Worm (Caenorhabditis elegans) whole organism, young adult: ENCODE results near the gene C03G6.21.

Experiments
- F10E7.11 ChIP-seq: sonication (generic microtip); optimal IDR thresholded peaks from 2 replicates; lab custom pipeline; 2017; ENCODE audit warnings: mild to moderate bottlenecking, missing genetic modification characterization, moderate library complexity, missing compliant biosample characterization
- F22D6.2 ChIP-seq: sonication (generic microtip); optimal IDR thresholded peaks from 2 replicates; lab custom pipeline; 2016; ENCODE audit warnings: mild to moderate bottlenecking, missing genetic modification characterization, missing compliant biosample characterization
- K12H6.12 ChIP-seq: fragments of 200-800 bp; sonication (Bioruptor generic); optimal IDR thresholded peaks from 2 replicates; lab custom pipeline; 2018; ENCODE audit warnings: mild to moderate bottlenecking, missing genetic modification characterization, missing compliant biosample characterization
- T26A5.8 ChIP-seq: sonication (generic microtip); optimal IDR thresholded peaks from 2 replicates; lab custom pipeline; 2016; ENCODE audit warnings: missing genetic modification characterization, missing compliant biosample characterization
- akir-1 ChIP-seq: fragments of 200-800 bp; sonication (Bioruptor generic); optimal IDR thresholded peaks from 2 replicates; lab custom pipeline; 2018; ENCODE audit warnings: mild to moderate bottlenecking, missing genetic modification characterization, moderate library complexity, missing compliant biosample characterization
- ceh-100 ChIP-seq: fragments of 200-800 bp; sonication (Bioruptor generic); IDR thresholded peaks from 2 replicates; pipeline ENCODE4 v1.3.6; 2022; ENCODE audit warnings: missing genetic modification reagents, missing genetic modification characterization, missing compliant biosample characterization
- egl-18 ChIP-seq: fragments of 200-800 bp; sonication (Bioruptor generic); IDR thresholded peaks from 2 replicates; pipeline ENCODE4 v1.3.6; 2022; ENCODE audit warnings: missing genetic modification reagents, missing genetic modification characterization, missing compliant biosample characterization
- egl-44 ChIP-seq: fragments of 200-800 bp; sonication (Bioruptor generic); IDR thresholded peaks from 2 replicates; pipeline ENCODE4 v1.3.6; 2022; ENCODE audit warnings: missing genetic modification reagents, missing genetic modification characterization, missing compliant biosample characterization
- fkh-3 ChIP-seq: sonication (generic microtip); optimal IDR thresholded peaks from 2 replicates; lab custom pipeline; 2016; ENCODE audit warnings: mild to moderate bottlenecking, missing genetic modification characterization, missing compliant biosample characterization
- lin-40 ChIP-seq: sonication (generic microtip); optimal IDR thresholded peaks from 2 replicates; lab custom pipeline; 2016; ENCODE audit warnings: missing genetic modification characterization, mild to moderate bottlenecking, missing compliant biosample characterization, missing genotype, missing genetic modification reagents
- lir-1 ChIP-seq: fragments of 200-800 bp; sonication (Bioruptor generic); conservative IDR thresholded peaks from 2 replicates; pipeline ENCODE4 v1.3.6; 2022; ENCODE audit warnings: missing genetic modification reagents, missing genetic modification characterization, missing compliant biosample characterization
- snpc-1.3 ChIP-seq: sonication (generic microtip); optimal IDR thresholded peaks from 2 replicates; lab custom pipeline; 2017; ENCODE audit warnings: missing genetic modification characterization, mild to moderate bottlenecking, missing compliant biosample characterization, antibody characterized with exemption, moderate library complexity, missing genotype, missing genetic modification reagents; ENCODE audit not compliant: insufficient read depth
- snpc-4 ChIP-seq, 5 experiments: fragments of 150-350 bp in 1 of 5; sonication (generic microtip) in 4 of 5; optimal IDR thresholded peaks; 2 replicates each; lab custom pipeline; 2014 to 2018; ENCODE audit warnings: missing genetic modification characterization in 5 of 5, missing biosample characterization in 3 of 5, antibody characterized with exemption in 2 of 5, mild to moderate bottlenecking in 2 of 5, missing compliant biosample characterization in 2 of 5, missing genotype in 2 of 5, moderate library complexity in 2 of 5, missing genetic modification reagents in 1 of 5
- somi-1 ChIP-seq: fragments of 200-800 bp; sonication (Bioruptor generic); optimal IDR thresholded peaks from 2 replicates; lab custom pipeline; 2018; ENCODE audit warnings: mild to moderate bottlenecking, missing genetic modification characterization, missing compliant biosample characterization
- tbp1 ChIP-seq: fragments of 200-800 bp; sonication (Bioruptor generic); optimal IDR thresholded peaks from 2 replicates; lab custom pipeline; 2018; ENCODE audit warnings: mild to moderate bottlenecking, missing genetic modification characterization, missing compliant biosample characterization
- unc-130 ChIP-seq: sonication (generic microtip); optimal IDR thresholded peaks from 2 replicates; lab custom pipeline; 2016; ENCODE audit warnings: missing genetic modification reagents, missing genetic modification characterization, missing compliant biosample characterization
- zfh-2 ChIP-seq: fragments of 200-800 bp; sonication (Bioruptor generic); conservative IDR thresholded peaks from 2 replicates; pipeline ENCODE4 v1.3.6; 2022; ENCODE audit warnings: missing genetic modification reagents, missing genetic modification characterization, missing compliant biosample characterization
- zim-3 ChIP-seq: sonication (generic microtip); optimal IDR thresholded peaks from 2 replicates; lab custom pipeline; 2017; ENCODE audit warnings: mild to moderate bottlenecking, missing genetic modification characterization, moderate library complexity, missing compliant biosample characterization
- ztf-22 ChIP-seq: fragments of 200-800 bp; sonication (Bioruptor generic); optimal IDR thresholded peaks from 2 replicates; lab custom pipeline; 2018; ENCODE audit warnings: mild to moderate bottlenecking, missing genetic modification characterization, moderate library complexity, missing compliant biosample characterization
- ztf-26 ChIP-seq: sonication (generic microtip); optimal IDR thresholded peaks from 2 replicates; lab custom pipeline; 2017; ENCODE audit warnings: missing genetic modification characterization, missing compliant biosample characterization

Gene C03G6.21

DNA sequence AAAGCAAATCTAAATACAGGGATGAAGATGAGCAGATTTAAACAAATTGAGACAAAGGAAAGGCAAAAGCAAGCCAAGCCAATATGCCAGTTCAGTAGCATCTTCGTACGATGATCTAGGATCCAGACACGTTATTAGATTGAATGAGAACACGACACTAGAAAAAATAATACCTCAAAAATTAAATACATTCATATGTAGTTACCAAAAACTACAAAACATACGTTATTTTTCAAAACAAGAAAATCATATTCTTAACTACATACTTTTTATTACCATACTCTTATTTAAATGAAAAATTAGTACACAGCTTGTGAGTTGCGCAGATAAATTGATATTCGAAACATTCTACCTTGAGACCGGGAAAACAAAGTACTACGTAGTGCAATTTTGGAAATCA lies 43.4 kb downstream of the C03G6.21 start, which contains the start of gene srx-6:
srx-6 (minus strand) TSS at position 101 of the 400 bp plus-strand sequence.
- TF ChIP-seq egl-18 (GFP tag; lab: Robert Waterston, UW) (no peak), tbp1 (GFP tag; lab: Kevin White, UChicago) (no peak), K12H6.12 (tag; lab: Kevin White, UChicago) (no peak), ztf-26 (tag; lab: Kevin White, UChicago) (no peak), F22D6.2 (no peak), egl-44 (GFP tag; lab: Robert Waterston, UW) (no peak), snpc-1.3 (no peak), F10E7.11 (tag; lab: Kevin White, UChicago) (no peak), zfh-2 (no peak), unc-130 (no peak), ztf-22 (no peak), ceh-100 (GFP tag; lab: Robert Waterston, UW) (no peak), snpc-4 (GFP tag; optimal IDR thresholded peaks at IDR 0.05; lab: Kevin White, UChicago) (no peak), snpc-4 (tag; optimal IDR thresholded peaks at IDR 0.05; lab: Kevin White, UChicago) (no peak), zim-3 (tag; lab: Kevin White, UChicago) (no peak)

DNA sequence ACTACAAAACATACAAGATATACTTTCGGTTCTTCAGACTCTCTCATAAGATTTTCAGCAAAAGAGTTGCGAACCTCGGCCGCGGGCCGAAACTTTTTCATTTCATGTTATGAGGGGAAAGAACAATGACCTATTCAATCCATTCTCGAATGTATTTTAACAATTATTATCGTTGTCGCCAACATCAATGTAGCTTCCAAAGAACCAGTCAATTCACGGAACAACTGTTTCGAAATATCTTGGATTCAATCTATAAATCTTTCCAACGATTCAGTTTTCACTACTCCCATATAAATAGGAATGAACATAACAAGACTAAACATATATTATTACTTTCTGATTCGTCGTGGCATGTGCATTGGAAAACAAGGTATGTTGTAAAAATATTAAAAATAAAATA lies 49.5 kb downstream of the C03G6.21 start, which contains the start of gene F07G11.1:
F07G11.1 (plus strand) TSS at position 301 of the 400 bp plus-strand sequence.
- TF ChIP-seq lir-1 (GFP tag; lab: Robert Waterston, UW) (no peak), lin-40 (tag; lab: Kevin White, UChicago) (no peak), T26A5.8 (tag; lab: Kevin White, UChicago) (no peak), somi-1 (no peak), akir-1 (GFP tag; lab: Kevin White, UChicago) (no peak), fkh-3 (tag; lab: Kevin White, UChicago) (no peak), snpc-4 (GFP tag; optimal IDR thresholded peaks at IDR 0.05; lab: Kevin White, UChicago) (no peak), snpc-4 (tag; optimal IDR thresholded peaks at IDR 0.05; lab: Kevin White, UChicago) (no peak), ztf-22 (no peak)
